Fruit fly (Drosophila melanogaster): ENCODE results near the gene Sfp79B.

DNA sequence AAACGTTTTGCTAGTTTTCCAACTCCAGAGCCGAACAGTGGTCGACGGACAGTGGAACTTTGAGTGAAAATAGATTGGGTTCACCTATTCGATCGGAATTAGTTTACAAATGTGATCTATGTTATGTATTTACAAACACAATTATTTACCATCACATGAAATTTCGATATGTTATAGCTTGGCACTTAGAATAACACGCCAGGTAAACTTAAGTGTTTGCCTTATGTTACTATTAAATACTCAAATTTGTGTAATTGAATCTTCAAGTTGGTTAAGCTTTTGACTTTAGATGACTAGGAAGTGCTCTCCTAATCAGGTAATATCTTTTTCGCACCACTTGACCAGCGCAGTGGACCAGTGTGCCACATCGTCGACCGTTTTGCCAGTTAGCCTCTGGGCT lies 11.2 kb downstream of the Sfp79B start:
- TF ChIP-seq CTCF (optimal IDR thresholded peaks at IDR 0.05), result no peak
- no peak for TF ChIP-seq CG8478 (optimal IDR thresholded peaks at IDR 0.05)

Data from S2 (cell line).